Worm (Caenorhabditis elegans): ENCODE measurements around the gene pptr-1.
"Not testable (repeated sequence)": the region's sequence is repeated elsewhere in the genome, so short reads cannot be mapped to it uniquely, and the experiment has no call there.

Gene pptr-1

DNA sequence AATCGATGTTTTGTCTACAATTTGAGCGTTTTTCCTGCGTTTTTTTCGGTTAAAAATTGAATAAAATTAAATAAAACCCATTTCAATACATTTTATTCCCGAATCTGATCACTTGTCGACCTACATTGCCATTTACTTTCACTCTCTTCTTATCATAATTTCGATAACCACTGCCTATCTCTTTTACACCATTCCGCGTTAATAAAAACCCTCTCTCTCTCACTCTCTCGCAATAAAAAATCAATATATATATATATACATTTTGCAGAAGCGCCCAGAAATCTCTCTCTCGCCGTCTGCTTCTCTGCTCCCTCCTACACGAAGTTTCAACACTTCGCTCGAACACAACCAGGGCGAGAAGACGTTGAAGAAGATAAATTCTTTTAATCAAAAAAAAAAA lies at the start of gene pptr-1:
Gene pptr-1, plus strand, starts transcription at position 269 of the 400 bp plus-strand sequence.
- TF ChIP-seq him-1 (tag; optimal IDR thresholded peaks at IDR 0.05) (no peak), W03F9.2 (tag; optimal IDR thresholded peaks at IDR 0.05) (no peak), dao-5 (tag; optimal IDR thresholded peaks at IDR 0.05) (no peak)

- TF ChIP-seq him-1 (tag; optimal IDR thresholded peaks at IDR 0.05) (no peak), W03F9.2 (tag; optimal IDR thresholded peaks at IDR 0.05) (no peak), dao-5 (tag; optimal IDR thresholded peaks at IDR 0.05) (no peak)
These were observed 49.0 kb upstream of the pptr-1 start for ce11 chrV:16308343-16308742.

ce11 chrV:16309523-16309922 lies 47.8 kb upstream of the pptr-1 start, which contains the start of gene oac-7:
Gene oac-7 (plus strand): TSS chrV:16309805.
- TF ChIP-seq dao-5 (tag; optimal IDR thresholded peaks at IDR 0.05): no peak

DNA sequence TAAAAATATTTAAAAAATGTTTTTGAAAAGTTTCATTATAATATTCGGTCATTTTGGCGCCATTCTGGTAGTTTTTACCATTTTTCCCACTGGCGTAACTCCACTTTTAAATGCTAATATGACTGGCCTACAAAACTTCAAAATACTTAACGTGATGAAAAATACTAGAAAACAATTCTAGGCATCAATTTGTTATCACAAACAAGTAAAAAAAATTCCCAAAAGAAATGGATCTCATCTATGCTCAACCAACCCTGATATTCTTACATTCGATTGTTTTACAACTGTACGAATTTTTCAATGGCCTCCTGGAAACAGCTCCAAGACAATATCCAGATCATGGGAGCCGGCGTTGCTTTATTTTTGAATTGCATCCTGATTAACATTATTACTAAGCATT lies 42.3 kb upstream of the pptr-1 start, which contains the start of gene str-214:
Gene str-214, plus strand, starts transcription at position 301 of the 400 bp plus-strand sequence.
- TF ChIP-seq him-1 (tag; optimal IDR thresholded peaks at IDR 0.05): no peak
- TF ChIP-seq dao-5 (tag; optimal IDR thresholded peaks at IDR 0.05): no peak

DNA sequence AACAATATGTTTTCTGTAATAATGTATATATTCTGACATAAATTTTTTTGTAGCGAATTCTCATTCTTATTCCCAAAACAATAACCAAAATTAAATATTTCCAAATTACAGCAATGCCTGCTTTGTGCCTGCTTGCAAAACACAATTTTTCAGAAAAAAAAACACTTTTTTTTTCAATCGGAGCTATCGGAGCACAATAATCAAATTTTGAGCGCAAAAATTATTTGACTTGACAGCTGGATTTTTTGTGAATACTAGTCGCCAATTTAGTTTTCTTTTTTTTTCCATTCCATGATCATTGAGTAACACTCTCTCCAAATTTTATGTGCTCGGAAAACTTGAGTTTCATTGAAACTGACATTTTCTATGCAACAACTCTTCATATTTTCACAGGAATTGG lies 40.1 kb upstream of the pptr-1 start, which contains the start of gene srh-180:
Gene srh-180, plus strand, starts transcription at position 301 of the 400 bp plus-strand sequence.
- TF ChIP-seq W03F9.2 (tag; optimal IDR thresholded peaks at IDR 0.05) (no peak), him-1 (tag; optimal IDR thresholded peaks at IDR 0.05) (no peak), dao-5 (tag; optimal IDR thresholded peaks at IDR 0.05) (no peak)

DNA sequence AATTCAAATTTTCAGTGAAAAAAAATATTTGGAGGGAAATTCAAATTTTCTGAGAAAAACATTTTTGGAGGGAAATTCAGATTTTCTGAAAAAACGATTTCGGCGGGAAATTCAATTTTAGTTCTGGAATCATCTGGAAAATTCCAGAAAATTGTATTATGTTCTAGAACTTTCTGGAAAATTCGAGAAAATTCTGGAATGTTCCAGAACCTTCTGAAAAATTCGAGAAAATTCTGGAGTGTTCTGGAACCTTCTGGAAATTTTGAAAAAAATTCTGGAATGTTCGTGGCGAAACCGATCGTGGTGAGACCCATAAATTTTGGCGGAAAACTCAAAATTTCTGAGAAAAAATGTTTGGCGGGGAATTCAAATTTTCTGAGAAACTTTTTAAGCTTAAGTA lies 35.2 kb upstream of the pptr-1 start:
- TF ChIP-seq him-1 (tag; optimal IDR thresholded peaks at IDR 0.05): no peak
- no peak for TF ChIP-seq dao-5 (tag; optimal IDR thresholded peaks at IDR 0.05)
- no peak for TF ChIP-seq W03F9.2 (tag; optimal IDR thresholded peaks at IDR 0.05)

- TF ChIP-seq dao-5 (tag; optimal IDR thresholded peaks at IDR 0.05) (no peak), him-1 (tag; optimal IDR thresholded peaks at IDR 0.05) (no peak), W03F9.2 (tag; optimal IDR thresholded peaks at IDR 0.05) (no peak)
These were observed 28.5 kb upstream of the pptr-1 start, which contains the start of gene F57G8.7 for ce11 chrV:16328849-16329248. Gene F57G8.7 (plus strand): TSS chrV:16329149.

ce11 chrV:16333412-16333811 lies 23.9 kb upstream of the pptr-1 start, which contains the start of gene srh-167:
Gene srh-167 (plus strand): TSS chrV:16333712.
- TF ChIP-seq W03F9.2 (tag; optimal IDR thresholded peaks at IDR 0.05) (no peak), him-1 (tag; optimal IDR thresholded peaks at IDR 0.05) (no peak), dao-5 (tag; optimal IDR thresholded peaks at IDR 0.05) (no peak)

DNA sequence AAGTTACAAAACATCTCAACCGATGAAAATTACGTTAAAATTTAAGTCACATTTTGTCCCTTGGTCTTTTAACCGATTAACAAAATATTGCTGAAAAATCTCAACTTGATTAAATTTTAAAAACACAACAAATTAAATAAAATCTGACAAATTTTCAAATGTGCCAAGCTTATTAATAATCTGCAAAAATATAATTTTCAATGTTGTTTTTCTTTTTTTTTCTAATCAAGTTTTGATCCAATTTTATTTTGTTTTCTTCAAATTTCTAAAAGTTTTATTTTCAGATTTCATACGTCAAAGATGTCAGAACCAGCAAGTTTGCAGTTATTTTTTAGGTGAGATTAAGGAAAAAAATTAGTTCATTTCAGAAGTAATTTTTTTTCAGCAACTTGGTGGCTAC lies 21.0 kb upstream of the pptr-1 start, which contains the start of gene srw-87:
Gene srw-87, plus strand, starts transcription at position 301 of the 400 bp plus-strand sequence.
- TF ChIP-seq him-1 (tag; optimal IDR thresholded peaks at IDR 0.05) (no peak), dao-5 (tag; optimal IDR thresholded peaks at IDR 0.05) (no peak), W03F9.2 (tag; optimal IDR thresholded peaks at IDR 0.05) (no peak)

ce11 chrV:16338287-16339092 lies 18.8 kb upstream of the pptr-1 start, which contains the start of gene slc-9B.2:
Gene slc-9B.2 (plus strand): TSS chrV:16339042.
- TF ChIP-seq him-1, W03F9.2, dao-5 (tag; optimal IDR thresholded peaks at IDR 0.05): not testable (repeated sequence)

- no peak for TF ChIP-seq W03F9.2 (tag; optimal IDR thresholded peaks at IDR 0.05)
- no peak for TF ChIP-seq dao-5 (tag; optimal IDR thresholded peaks at IDR 0.05)
- TF ChIP-seq him-1 (tag; optimal IDR thresholded peaks at IDR 0.05): no peak
These were observed 15.1 kb upstream of the pptr-1 start, which contains the start of gene nhr-193 for ce11 chrV:16342258-16342618. Gene nhr-193 (plus strand): TSS chrV:16342308.

DNA sequence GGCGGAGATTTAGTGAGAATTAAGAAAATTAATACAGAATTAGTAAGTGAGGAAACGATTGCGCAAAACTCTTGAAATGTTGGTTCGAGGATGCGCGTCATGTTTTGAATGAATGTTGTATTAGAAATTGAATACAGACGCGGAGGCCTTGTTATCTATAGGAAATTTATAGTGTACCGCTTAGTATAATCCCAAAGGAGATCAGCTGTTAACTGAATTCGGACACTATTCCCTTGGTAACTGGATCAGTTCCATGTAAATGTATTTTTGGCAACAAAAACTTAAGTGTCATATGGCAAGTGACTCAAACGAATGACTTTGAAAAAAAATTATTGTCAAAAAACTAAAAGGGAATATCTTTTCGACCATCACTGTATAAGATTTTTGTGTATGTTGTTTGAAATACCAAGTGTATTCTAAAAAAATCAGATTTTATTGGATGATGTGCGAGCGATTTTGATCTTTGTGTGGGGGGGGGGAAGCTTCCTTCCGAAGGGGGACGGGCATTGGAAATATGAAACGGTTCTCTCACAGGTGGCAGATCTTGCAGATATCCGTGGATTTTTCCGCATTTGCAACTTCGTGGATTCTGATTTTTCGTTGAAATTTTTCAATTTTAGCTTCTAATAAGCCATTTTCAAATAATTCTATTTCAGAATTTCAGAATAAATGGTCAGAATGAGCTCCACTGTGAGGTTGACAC lies 10.8 kb upstream of the pptr-1 start, which contains the start of the genes W08G11.5 and W08G11.1:
Gene W08G11.5, minus strand, starts transcription at position 101 of the 703 bp plus-strand sequence.
Gene W08G11.1, plus strand, starts transcription at position 653 of the 703 bp plus-strand sequence.
- TF ChIP-seq him-1 (tag; optimal IDR thresholded peaks at IDR 0.05): no peak
- TF ChIP-seq W03F9.2 (tag; optimal IDR thresholded peaks at IDR 0.05): no peak
- TF ChIP-seq dao-5 (tag; optimal IDR thresholded peaks at IDR 0.05): no peak

DNA sequence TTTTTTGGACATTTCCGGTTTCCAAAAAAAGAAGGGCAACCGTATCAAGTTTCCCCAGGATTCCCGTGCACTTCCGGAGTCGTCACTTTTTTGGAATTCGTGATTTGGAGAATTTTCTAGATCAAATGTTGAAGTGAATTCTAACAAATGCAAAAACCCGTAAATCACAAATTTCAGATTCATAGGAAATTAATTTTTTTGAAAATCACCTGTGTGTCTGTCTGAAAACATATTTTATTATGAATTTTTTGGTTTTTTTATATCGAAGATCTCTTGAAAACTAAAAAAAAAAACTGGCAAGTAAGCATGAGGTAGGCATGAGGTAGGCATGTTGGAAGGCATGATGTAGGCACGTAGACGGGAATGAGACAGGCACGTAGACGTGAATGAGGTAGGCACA lies 7.3 kb upstream of the pptr-1 start:
- TF ChIP-seq dao-5 (tag; optimal IDR thresholded peaks at IDR 0.05) (no peak), him-1 (tag; optimal IDR thresholded peaks at IDR 0.05) (no peak), W03F9.2 (tag; optimal IDR thresholded peaks at IDR 0.05) (no peak)

Data from whole organism, L4/young adult.